Worm (Caenorhabditis elegans) whole organism, mixed stage, embryonic: Measurements from ENCODE around the gene fib-1.

ENCODE experiments used
- elt-3 ChIP-seq: fragments of 150-350 bp; optimal IDR thresholded peaks from 2 replicates; lab custom pipeline; 2014; ENCODE audit warnings: missing biosample characterization, missing genetic modification characterization
- lin-13 ChIP-seq: fragments of 150-350 bp; optimal IDR thresholded peaks from 2 replicates; lab custom pipeline; 2014; ENCODE audit warnings: missing biosample characterization, missing genetic modification characterization
- pha-4 ChIP-seq: fragments of 150-350 bp; optimal IDR thresholded peaks from 2 replicates; lab custom pipeline; 2018; ENCODE audit warnings: missing biosample characterization, missing genetic modification reagents, missing genetic modification characterization
- snpc-4 ChIP-seq: fragments of 150-350 bp; optimal IDR thresholded peaks from 2 replicates; lab custom pipeline; 2014; ENCODE audit warnings: missing biosample characterization, missing genetic modification characterization
- ztf-11 ChIP-seq: fragments of 150-350 bp; optimal IDR thresholded peaks from 2 replicates; lab custom pipeline; 2014; ENCODE audit warnings: missing biosample characterization, missing genetic modification characterization

DNA sequence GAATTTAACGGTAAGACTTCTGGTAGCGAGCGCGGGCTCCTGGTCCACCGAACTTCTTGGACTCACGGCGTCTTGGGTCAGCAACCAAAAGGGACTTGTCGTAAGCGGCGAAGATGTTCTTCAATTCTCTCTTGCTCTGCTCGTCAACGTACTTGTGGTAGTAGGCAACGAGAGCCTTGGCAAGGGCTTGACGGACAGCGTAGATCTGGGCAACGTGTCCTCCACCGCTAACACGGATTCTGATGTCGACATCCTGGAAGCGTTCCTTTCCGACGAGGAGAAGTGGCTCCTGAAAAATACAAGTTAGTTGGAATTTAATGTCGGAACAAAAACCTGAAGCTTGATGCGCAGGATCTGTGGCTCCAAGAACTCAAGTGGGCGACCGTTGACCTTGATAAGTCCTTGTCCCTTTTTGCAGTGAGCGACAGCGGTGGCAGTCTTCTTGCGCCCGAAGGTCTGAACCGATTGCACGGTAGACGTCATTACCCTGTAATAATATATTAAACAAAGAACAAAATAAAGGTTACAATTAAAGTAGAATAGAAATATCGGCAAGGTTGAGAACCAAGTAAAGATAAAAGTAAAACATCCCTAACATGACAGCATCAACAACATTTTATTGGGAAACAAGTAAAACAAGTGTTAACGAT is 1.8 kb downstream of the fib-1 start, which contains the start of gene rps-16:
- TF ChIP-seq snpc-4 (tag; lab: Kevin White, UChicago) (no peak), ztf-11 (no peak), pha-4 (tag; lab: Kevin White, UChicago) (no peak), elt-3 (no peak), lin-13 (tag; lab: Kevin White, UChicago) (no peak)
